Worm (Caenorhabditis elegans): ENCODE measurements around the gene F31D5.2.

The F31D5.2 gene

DNA sequence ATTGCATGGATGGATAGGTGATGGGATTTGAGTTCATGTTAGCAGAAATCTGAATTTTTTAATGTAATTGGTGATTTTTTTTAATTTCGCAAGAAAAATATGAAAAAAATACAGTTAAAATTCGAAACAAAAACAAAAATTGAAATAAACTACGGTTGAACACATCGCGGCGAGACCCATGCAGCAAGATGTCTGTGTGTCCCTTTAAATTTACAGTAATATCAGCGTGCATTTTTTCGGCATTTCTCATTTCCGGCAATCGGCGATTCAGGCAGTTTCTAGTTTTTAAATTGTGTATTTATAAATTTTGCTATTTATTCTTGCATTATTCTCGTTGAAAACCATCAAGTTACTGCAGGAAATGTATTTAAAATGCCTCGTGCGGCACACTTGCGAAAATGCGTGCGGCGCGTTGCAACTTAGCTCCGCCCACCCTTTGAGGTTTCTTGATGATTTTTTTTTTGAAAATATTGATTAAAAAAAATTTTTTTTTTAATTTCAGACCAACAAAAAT is 22.3 kb downstream of the F31D5.2 start, which contains the start of the genes fbxc-44 and C16A11.2 (continued):
- TF ChIP-seq unc-130 (GFP tag; optimal IDR thresholded peaks at IDR 0.05) (peak; percentile 72), F37D6.2 (tag; optimal IDR thresholded peaks at IDR 0.05) (no peak), hif-1 (tag; optimal IDR thresholded peaks at IDR 0.05) (peak in 1 of 2 experiments; percentile 15), mes-2 (tag; optimal IDR thresholded peaks at IDR 0.05; ENCODE audit: poor library complexity, severe bottlenecking) (peak; percentile 90), ceh-44 (GFP tag; IDR thresholded peaks at IDR 0.05) (no peak), rbr-2 (tag; optimal IDR thresholded peaks at IDR 0.05) (peak; percentile 20), nhr-76 (tag; optimal IDR thresholded peaks at IDR 0.05) (no peak), daf-8 (GFP tag; IDR thresholded peaks at IDR 0.05) (no peak), ama-1 (optimal IDR thresholded peaks at IDR 0.05) (no peak), gei-8 (GFP tag; optimal IDR thresholded peaks at IDR 0.05) (no peak), zip-2 (tag; optimal IDR thresholded peaks at IDR 0.05) (no peak), D1046.2 (GFP tag; IDR thresholded peaks at IDR 0.05) (no peak), madf-5 (GFP tag; IDR thresholded peaks at IDR 0.05) (no peak), nhr-111 (GFP tag; optimal IDR thresholded peaks at IDR 0.05) (no peak), set-16 (GFP tag; IDR thresholded peaks at IDR 0.05) (no peak), dmd-6 (GFP tag; IDR thresholded peaks at IDR 0.05) (no peak), F49E8.2 (tag; optimal IDR thresholded peaks at IDR 0.05; ENCODE audit: borderline replicate concordance) (no peak)

ce11 chrII:4238963-4239362 is 23.5 kb downstream of the F31D5.2 start:
- TF ChIP-seq dmd-9 (GFP tag; IDR thresholded peaks at IDR 0.05) (no peak), zag-1 (tag; optimal IDR thresholded peaks at IDR 0.05) (no peak), arid-1 (GFP tag; conservative IDR thresholded peaks at IDR 0.05) (no peak), F44E2.7 (GFP tag; IDR thresholded peaks at IDR 0.05) (no peak), lsy-2 (tag; optimal IDR thresholded peaks at IDR 0.05) (no peak), dmd-6 (GFP tag; IDR thresholded peaks at IDR 0.05) (no peak), ctbp-1 (GFP tag; IDR thresholded peaks at IDR 0.05) (no peak), dpl-1 (GFP tag; optimal IDR thresholded peaks at IDR 0.05) (no peak)

DNA sequence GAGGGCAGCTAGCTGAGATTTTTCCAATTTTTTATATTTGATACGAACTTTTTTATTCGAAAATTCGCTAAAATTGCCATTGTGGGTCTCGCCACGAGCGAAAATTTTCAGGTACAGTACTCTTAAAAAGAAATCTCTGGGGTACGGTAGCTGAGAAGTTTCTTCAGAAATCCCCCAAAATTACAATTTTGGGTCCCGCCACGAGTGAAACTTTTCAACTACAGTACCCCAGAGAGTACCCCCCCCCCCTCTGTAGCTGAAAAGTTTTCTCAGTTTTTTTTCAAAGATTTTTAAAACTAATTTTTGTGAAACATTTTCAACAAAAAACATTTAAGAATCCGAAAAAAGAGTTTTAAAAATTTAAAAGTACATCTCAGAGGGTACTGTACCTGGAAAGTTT is 29.5 kb downstream of the F31D5.2 start:
- TF ChIP-seq zfp-2 (tag; optimal IDR thresholded peaks at IDR 0.05): no peak
- TF ChIP-seq T20F7.1 (GFP tag; optimal IDR thresholded peaks at IDR 0.05): no peak

DNA sequence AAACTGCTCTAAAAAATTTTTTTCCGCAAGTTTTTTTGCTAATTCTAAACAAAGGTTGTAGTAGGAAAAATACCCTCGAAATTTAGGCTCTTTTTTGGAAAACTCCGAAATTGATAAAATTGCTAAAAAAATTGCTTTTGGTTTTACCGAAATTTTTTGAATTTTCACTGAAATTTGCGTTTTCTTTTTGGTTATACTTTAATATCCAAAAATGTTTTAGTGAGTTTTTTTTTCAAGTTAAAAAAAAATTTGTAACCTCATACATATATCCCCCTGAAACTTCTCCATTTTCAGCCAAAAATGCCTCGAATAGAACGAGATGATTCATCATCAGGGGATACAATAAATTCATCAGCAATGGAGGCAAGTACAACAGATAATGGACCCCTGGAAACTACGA is 31.5 kb downstream of the F31D5.2 start, which contains the start of gene gpa-11:
TSS of gene gpa-11 (plus strand) at position 301 of the 400 bp plus-strand sequence.
- TF ChIP-seq nhr-42 (GFP tag; IDR thresholded peaks at IDR 0.05): no peak
- TF ChIP-seq Y48G9A.11 (GFP tag; IDR thresholded peaks at IDR 0.05): no peak
- TF ChIP-seq pha-4 (GFP tag; IDR thresholded peaks at IDR 0.05): no peak
- TF ChIP-seq pha-4 (tag; optimal IDR thresholded peaks at IDR 0.05): no peak

DNA sequence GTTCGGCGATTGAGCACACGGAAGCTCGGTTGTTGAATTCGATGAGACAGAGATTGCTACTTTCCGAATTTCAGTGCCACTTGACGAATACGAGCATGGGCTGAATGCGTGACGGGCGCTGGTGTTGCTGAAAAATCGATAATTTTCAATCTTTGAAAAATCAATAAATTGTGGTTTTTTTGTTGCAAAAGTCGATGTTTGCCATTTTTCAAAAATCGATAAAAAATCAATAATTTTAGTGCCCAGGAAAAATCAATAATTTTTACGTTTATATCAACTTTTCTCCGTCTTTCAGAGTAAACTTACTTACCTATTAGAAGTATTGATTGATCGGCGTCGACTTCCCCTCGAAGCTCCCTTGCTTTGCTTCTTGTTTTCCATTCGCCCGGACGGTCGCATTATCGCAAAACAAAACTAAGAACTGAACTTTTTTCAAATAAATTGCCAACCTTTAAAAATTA is 41.2 kb downstream of the F31D5.2 start, which contains the start of gene C16A11.7:
TSS of gene C16A11.7 (minus strand) at position 411 of the 461 bp plus-strand sequence.
- no peak for TF ChIP-seq T26A8.4 (GFP tag; IDR thresholded peaks at IDR 0.05)
- TF ChIP-seq ceh-28 (tag; optimal IDR thresholded peaks at IDR 0.05): peak; percentile 95

DNA sequence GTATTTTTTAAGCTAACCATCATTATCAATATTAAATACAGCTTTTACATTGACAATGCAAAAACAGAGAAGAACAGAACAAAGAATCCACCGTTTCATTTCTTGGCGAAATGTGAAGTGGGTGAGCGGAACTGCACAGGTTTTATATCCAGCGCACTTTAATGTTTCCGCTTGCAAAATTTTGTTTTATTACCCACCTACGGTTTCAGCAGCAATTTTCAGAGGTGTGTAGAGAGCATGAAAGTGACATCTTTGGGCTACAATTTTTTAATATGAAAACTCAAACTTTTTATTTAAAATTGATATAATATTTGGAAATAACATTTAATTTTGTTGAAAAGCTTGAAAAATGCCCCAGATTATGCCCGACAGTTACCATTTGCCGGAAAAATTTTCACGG is 43.3 kb downstream of the F31D5.2 start, which contains the start of gene clec-135:
TSS of gene clec-135 (minus strand) at position 101 of the 400 bp plus-strand sequence.
- TF ChIP-seq nhr-10 (tag; optimal IDR thresholded peaks at IDR 0.05): no peak
